Worm (Caenorhabditis elegans) whole organism, early embryonic: Measurements from ENCODE around the gene str-111.

ENCODE experiments used
- B0310.2 ChIP-seq: sonication (generic microtip); optimal IDR thresholded peaks from 2 replicates; lab custom pipeline; 2016; ENCODE audit warnings: mild to moderate bottlenecking, missing genetic modification characterization, missing compliant biosample characterization
- F13C5.2 ChIP-seq: sonication (generic microtip); optimal IDR thresholded peaks from 2 replicates; lab custom pipeline; 2017; ENCODE audit warnings: mild to moderate bottlenecking, missing genetic modification characterization, inconsistent platforms, missing compliant biosample characterization
- aly-1 ChIP-seq: sonication (generic microtip); optimal IDR thresholded peaks from 2 replicates; lab custom pipeline; 2016; ENCODE audit warnings: missing genetic modification characterization, missing compliant biosample characterization
- ama-1 ChIP-seq: fragments of 150-350 bp; optimal IDR thresholded peaks from 2 replicates; lab custom pipeline; 2014
- ceh-13 ChIP-seq: fragments of 200-800 bp; sonication (Bioruptor generic); optimal IDR thresholded peaks from 2 replicates; lab custom pipeline; 2018; ENCODE audit warnings: mild to moderate bottlenecking, missing genetic modification characterization, missing compliant biosample characterization
- ceh-36 ChIP-seq: sonication (generic microtip); optimal IDR thresholded peaks from 2 replicates; lab custom pipeline; 2016; ENCODE audit warnings: missing genetic modification characterization, inconsistent platforms, missing compliant biosample characterization
- ets-7 ChIP-seq: sonication (generic microtip); optimal IDR thresholded peaks from 2 replicates; lab custom pipeline; 2016; ENCODE audit warnings: missing genotype, missing genetic modification characterization, missing compliant biosample characterization
- flt-1 ChIP-seq: fragments of 200-800 bp; sonication (Bioruptor generic); IDR thresholded peaks from 2 replicates; pipeline ENCODE4 v1.3.6; 2022; ENCODE audit warnings: missing genetic modification characterization, missing compliant biosample characterization
- hmbx-1 ChIP-seq: sonication (generic microtip); optimal IDR thresholded peaks from 2 replicates; lab custom pipeline; 2016; ENCODE audit warnings: mild to moderate bottlenecking, missing genetic modification characterization, missing compliant biosample characterization
- hmg-4 ChIP-seq: fragments of 200-800 bp; sonication (Bioruptor generic); optimal IDR thresholded peaks from 2 replicates; lab custom pipeline; 2018; ENCODE audit warnings: mild to moderate bottlenecking, missing genetic modification characterization, missing compliant biosample characterization
- hnd-1 ChIP-seq: sonication (generic microtip); optimal IDR thresholded peaks from 2 replicates; lab custom pipeline; 2016; ENCODE audit warnings: missing genetic modification characterization, missing compliant biosample characterization
- pes-1 ChIP-seq: fragments of 200-800 bp; sonication (Bioruptor generic); IDR thresholded peaks from 2 replicates; pipeline ENCODE4 v1.3.6; 2022; ENCODE audit warnings: missing genetic modification reagents, missing genetic modification characterization, missing compliant biosample characterization
- scrt-1 ChIP-seq: fragments of 200-800 bp; sonication (Bioruptor generic); IDR thresholded peaks from 2 replicates; pipeline ENCODE4 v1.3.6; 2022; ENCODE audit warnings: missing genetic modification characterization, missing compliant biosample characterization
- sea-1 ChIP-seq: fragments of 200-800 bp; sonication (Bioruptor generic); conservative IDR thresholded peaks from 2 replicates; pipeline ENCODE4 v1.3.6; 2022; ENCODE audit warnings: missing genetic modification characterization, missing compliant biosample characterization
- tbx-11 ChIP-seq: fragments of 200-800 bp; sonication (Bioruptor generic); IDR thresholded peaks from 2 replicates; pipeline ENCODE4 v1.3.6; 2022; ENCODE audit warnings: missing genetic modification characterization, missing compliant biosample characterization
- tbx-37 ChIP-seq: fragments of 200-800 bp; sonication (Bioruptor generic); conservative IDR thresholded peaks from 2 replicates; pipeline ENCODE4 v1.3.6; 2022; ENCODE audit warnings: missing genetic modification reagents, missing genetic modification characterization, missing compliant biosample characterization
- tra-4 ChIP-seq: sonication (generic microtip); optimal IDR thresholded peaks from 2 replicates; lab custom pipeline; 2017; ENCODE audit warnings: missing genetic modification characterization, missing compliant biosample characterization

Gene str-111

DNA sequence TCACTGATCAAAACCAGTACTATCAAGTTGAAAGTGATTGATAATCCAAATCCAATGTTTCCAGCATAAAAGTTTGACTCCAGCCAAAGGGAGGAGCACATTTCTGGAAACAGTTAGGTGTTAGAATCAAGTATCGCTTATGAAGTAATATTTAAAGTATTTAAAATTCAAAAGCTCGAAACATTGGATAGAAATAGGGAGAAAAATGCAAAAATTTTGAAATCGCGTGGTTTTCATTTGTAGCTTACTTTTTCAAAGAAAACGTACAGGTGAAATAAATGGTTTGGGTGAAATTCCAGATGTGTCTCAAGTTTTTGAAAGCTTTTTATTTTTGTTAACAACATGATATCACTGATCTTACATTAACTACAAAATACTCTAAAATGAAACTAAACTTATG, at the start of gene str-111:
Gene str-111 (minus strand): TSS at position 101 of the 400 bp plus-strand sequence.
- TF ChIP-seq aly-1 (no peak), hmg-4 (GFP tag; lab: Kevin White, UChicago) (no peak), ama-1 (no peak), F13C5.2 (tag; lab: Kevin White, UChicago) (no peak), tbx-11 (GFP tag; lab: Robert Waterston, UW) (no peak), flt-1 (GFP tag; lab: Robert Waterston, UW) (no peak), ceh-36 (no peak), tra-4 (tag; lab: Kevin White, UChicago) (no peak), sea-1 (GFP tag; lab: Robert Waterston, UW) (no peak), ceh-13 (no peak), pes-1 (no peak), tbx-37 (GFP tag; lab: Robert Waterston, UW) (no peak), scrt-1 (GFP tag; lab: Robert Waterston, UW) (no peak), B0310.2 (tag; lab: Kevin White, UChicago) (no peak), ets-7 (no peak), hmbx-1 (tag; lab: Kevin White, UChicago) (no peak), hnd-1 (no peak)

DNA sequence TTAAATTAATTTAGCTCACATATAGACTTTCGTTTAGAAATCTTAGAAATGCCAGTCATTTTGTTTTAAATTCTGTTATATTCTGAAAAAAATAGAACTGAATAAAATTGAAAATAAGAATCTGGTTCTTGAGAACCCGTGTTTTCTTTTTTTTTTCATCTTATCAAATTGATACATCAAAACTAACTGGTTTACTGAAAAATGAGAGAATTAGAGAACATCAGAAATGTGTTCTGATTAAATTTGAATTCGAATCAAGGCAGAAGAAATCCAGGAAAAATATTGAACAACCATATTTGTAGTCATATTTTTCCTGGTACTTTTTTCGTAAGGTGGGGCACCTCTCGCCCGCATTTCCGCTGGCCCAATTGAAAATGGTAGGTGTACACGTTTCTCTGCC, 49.6 kb upstream of the str-111 start, which contains the start of gene F11A5.15:
Gene F11A5.15 (minus strand): TSS at position 101 of the 400 bp plus-strand sequence.
- TF ChIP-seq F13C5.2 (tag; lab: Kevin White, UChicago) (no peak), ceh-13 (no peak)

DNA sequence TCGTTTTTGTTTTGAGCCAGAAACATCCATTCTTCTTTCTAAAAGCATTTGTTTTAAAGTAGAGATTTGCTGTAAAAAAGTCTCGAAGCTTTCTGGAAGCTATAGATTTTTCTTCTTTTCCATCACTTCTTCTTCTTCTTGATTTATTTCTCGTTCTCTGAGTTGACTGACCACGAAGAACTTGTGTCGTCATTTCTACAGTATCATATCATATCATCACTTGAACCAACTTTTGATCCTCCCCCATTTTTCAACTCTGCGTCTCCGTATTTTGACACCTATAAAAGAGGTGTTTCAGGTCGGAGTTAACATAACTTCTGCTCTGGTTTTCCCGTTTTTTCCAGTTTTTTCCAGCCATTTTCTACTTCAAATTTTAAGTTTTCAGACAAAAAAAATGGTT, 45.6 kb upstream of the str-111 start, which contains the start of gene F11A5.9:
Gene F11A5.9 (plus strand): TSS at position 386 of the 400 bp plus-strand sequence.
- TF ChIP-seq ama-1 (no peak), pes-1 (no peak), tra-4 (tag; lab: Kevin White, UChicago) (no peak), hmbx-1 (tag; lab: Kevin White, UChicago) (no peak), ceh-13 (no peak), ets-7 (no peak), aly-1 (no peak), sea-1 (GFP tag; lab: Robert Waterston, UW) (no peak), tbx-11 (GFP tag; lab: Robert Waterston, UW) (no peak), F13C5.2 (tag; lab: Kevin White, UChicago) (no peak), scrt-1 (GFP tag; lab: Robert Waterston, UW) (no peak), hnd-1 (no peak), flt-1 (GFP tag; lab: Robert Waterston, UW) (no peak), tbx-37 (GFP tag; lab: Robert Waterston, UW) (no peak), ceh-36 (no peak), B0310.2 (tag; lab: Kevin White, UChicago) (no peak), hmg-4 (GFP tag; lab: Kevin White, UChicago) (no peak)

ce11 chrV:16213323-16213722, 44.4 kb upstream of the str-111 start:
- no peak for TF ChIP-seq tbx-37 (GFP tag; lab: Robert Waterston, UW)

ce11 chrV:16211713-16212112, 42.8 kb upstream of the str-111 start:
- no peak for TF ChIP-seq sea-1 (GFP tag; lab: Robert Waterston, UW)
- no peak for TF ChIP-seq F13C5.2 (tag; lab: Kevin White, UChicago)
- TF ChIP-seq ama-1: no peak
- TF ChIP-seq tbx-37 (GFP tag; lab: Robert Waterston, UW): no peak
- no peak for TF ChIP-seq hmg-4 (GFP tag; lab: Kevin White, UChicago)
- no peak for TF ChIP-seq ets-7
- TF ChIP-seq ceh-13: no peak
- TF ChIP-seq flt-1 (GFP tag; lab: Robert Waterston, UW): no peak
- TF ChIP-seq tbx-11 (GFP tag; lab: Robert Waterston, UW): no peak
- TF ChIP-seq B0310.2 (tag; lab: Kevin White, UChicago): no peak
- TF ChIP-seq hnd-1: no peak
- no peak for TF ChIP-seq scrt-1 (GFP tag; lab: Robert Waterston, UW)

DNA sequence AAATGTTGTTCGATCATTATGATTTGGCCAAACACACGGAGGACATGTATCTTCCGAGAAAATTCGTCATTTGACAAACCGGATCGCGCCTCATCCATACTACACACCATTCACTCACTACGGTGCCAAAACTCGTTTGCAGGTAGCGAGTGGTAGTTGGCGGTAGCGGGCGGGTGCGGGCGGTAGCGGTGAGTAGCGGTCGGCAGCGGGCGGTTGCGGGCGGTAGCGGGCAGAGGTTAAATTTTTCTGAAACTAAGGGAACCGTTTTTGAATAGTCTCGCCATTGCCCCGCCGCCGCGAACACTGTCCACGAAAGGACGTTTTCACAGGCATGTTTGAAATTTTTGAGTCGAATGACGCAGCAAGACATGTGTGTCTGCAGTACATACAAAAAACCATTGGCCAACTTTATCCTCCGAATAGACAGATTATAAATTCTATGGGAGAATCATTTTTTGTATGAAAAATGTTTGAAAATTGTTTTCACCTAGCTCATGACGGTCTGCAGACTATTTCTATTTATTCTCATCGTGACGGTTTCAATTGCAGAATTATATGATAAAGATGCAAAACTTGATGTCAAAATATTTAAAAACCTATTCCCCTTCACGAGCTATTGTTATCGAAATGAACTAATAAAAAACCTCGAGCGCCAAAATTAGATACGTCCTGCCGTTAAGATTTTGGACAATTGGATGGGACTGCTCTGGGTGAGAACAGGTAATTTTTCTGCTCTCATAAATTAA, 41.5 kb upstream of the str-111 start, which contains the start of gene F11A5.16:
Gene F11A5.16 (plus strand): TSS at position 696 of the 746 bp plus-strand sequence.
- TF ChIP-seq pes-1 (no peak), aly-1 (no peak), flt-1 (GFP tag; lab: Robert Waterston, UW) (no peak), F13C5.2 (tag; lab: Kevin White, UChicago) (no peak)

ce11 chrV:16209837-16210236, 40.9 kb upstream of the str-111 start, which contains the start of gene oac-15:
TSS of gene oac-15 (minus strand) at chrV:16209937.
- TF ChIP-seq F13C5.2 (tag; lab: Kevin White, UChicago) (no peak), ceh-13 (no peak), aly-1 (no peak), tbx-37 (GFP tag; lab: Robert Waterston, UW) (no peak), tbx-11 (GFP tag; lab: Robert Waterston, UW) (no peak), ama-1 (no peak), ceh-36 (no peak), scrt-1 (GFP tag; lab: Robert Waterston, UW) (no peak), hnd-1 (no peak), flt-1 (GFP tag; lab: Robert Waterston, UW) (no peak), sea-1 (GFP tag; lab: Robert Waterston, UW) (no peak), B0310.2 (tag; lab: Kevin White, UChicago) (no peak), ets-7 (no peak), tra-4 (tag; lab: Kevin White, UChicago) (no peak), pes-1 (no peak), hmbx-1 (tag; lab: Kevin White, UChicago) (no peak)

ce11 chrV:16204888-16205287, 36.0 kb upstream of the str-111 start, which contains the start of gene irld-26:
TSS of gene irld-26 (plus strand) at chrV:16205188.
- TF ChIP-seq ets-7 (no peak), sea-1 (GFP tag; lab: Robert Waterston, UW) (no peak), aly-1 (no peak), tbx-37 (GFP tag; lab: Robert Waterston, UW) (no peak), ceh-36 (no peak), tbx-11 (GFP tag; lab: Robert Waterston, UW) (no peak), B0310.2 (tag; lab: Kevin White, UChicago) (no peak), ama-1 (no peak), pes-1 (no peak), flt-1 (GFP tag; lab: Robert Waterston, UW) (no peak), F13C5.2 (tag; lab: Kevin White, UChicago) (no peak), hmg-4 (GFP tag; lab: Kevin White, UChicago) (no peak), ceh-13 (no peak), hmbx-1 (tag; lab: Kevin White, UChicago) (no peak)
